In the genomic region with DNA sequence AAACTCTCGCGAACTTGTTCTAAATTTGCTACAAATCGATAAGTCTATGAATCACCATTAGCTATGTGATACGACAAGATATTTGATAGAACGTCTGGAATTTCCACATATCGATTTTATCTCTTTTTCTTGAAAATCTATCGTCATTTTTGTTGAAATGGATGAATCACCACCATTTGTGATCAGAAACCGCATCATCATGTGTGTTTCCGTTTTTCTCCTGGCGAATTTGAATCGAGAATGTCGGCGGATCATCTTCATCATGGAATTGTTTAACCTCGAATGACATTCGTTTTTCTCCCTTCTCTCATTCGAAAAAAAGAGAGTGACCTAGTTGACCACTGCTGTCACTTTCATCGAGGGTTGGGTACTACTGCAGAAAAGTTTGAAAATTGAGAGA, we compare ENCODE assay signal across 2 worm cellular contexts.
TF ChIP-seq lines count a peak whose summit lies in the region.

No protein-coding gene starts in this region.

TF ChIP-seq in whole organism, L1 larva, 84 proteins besides CTCF, POLR2A, EP300 and RAD21 (continued from another document):
- TF ChIP-seq nhr-85 (tag; lab: Kevin White, UChicago) (peak; percentile 70), grh-1 (GFP tag; IDR thresholded peaks at IDR 0.05; lab: Robert Waterston, UW) (no peak), elt-3 (tag; optimal IDR thresholded peaks at IDR 0.05; lab: Kevin White, UChicago) (peak in 2 of 6 experiments; percentile 16 to 34), lsy-2 (tag; optimal IDR thresholded peaks at IDR 0.05; lab: Kevin White, UChicago) (no peak), skn-1 (tag; optimal IDR thresholded peaks at IDR 0.05; lab: Kevin White, UChicago) (no peak), pax-3 (tag; optimal IDR thresholded peaks at IDR 0.05; lab: Kevin White, UChicago) (no peak), lin-13 (GFP tag; optimal IDR thresholded peaks at IDR 0.05; lab: Kevin White, UChicago) (no peak), ztf-4 (tag; optimal IDR thresholded peaks at IDR 0.05; lab: Kevin White, UChicago) (peak; percentile 58), tbx-2 (tag; optimal IDR thresholded peaks at IDR 0.05; lab: Kevin White, UChicago) (no peak), fos-1 (tag; optimal IDR thresholded peaks at IDR 0.05; lab: Kevin White, UChicago) (no peak), lin-14 (GFP tag; optimal IDR thresholded peaks at IDR 0.05; lab: Kevin White, UChicago) (no peak), xbp-1 (tag; optimal IDR thresholded peaks at IDR 0.05; lab: Kevin White, UChicago) (no peak), mep-1 (tag; optimal IDR thresholded peaks at IDR 0.05; lab: Kevin White, UChicago) (peak; percentile 43)

TF ChIP-seq in whole organism, L2 larva, 48 proteins besides CTCF, POLR2A, EP300 and RAD21 (continued from another document):
- TF ChIP-seq crh-2 (tag; optimal IDR thresholded peaks at IDR 0.05; lab: Kevin White, UChicago) = no peak
